Worm (Caenorhabditis elegans): ENCODE measurements around the gene srg-1.

DNA sequence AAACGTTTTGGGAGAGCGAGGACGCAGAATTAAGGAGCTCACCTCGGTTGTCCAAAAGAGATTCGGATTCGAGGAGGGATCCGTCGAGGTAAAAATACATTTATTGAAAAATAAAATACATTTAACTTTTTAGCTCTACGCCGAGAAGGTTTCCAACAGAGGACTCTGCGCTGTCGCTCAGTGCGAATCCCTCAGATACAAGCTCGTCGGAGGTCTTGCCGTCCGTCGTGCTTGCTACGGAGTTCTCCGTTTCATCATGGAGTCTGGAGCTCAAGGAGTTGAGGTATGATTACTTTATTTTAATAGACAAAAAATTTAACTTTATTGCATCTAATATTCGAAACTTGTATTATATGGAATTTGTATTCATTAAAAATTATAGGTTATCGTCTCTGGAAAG lies 51.1 kb downstream of the srg-1 start:
- TF ChIP-seq nhr-25 (tag; optimal IDR thresholded peaks at IDR 0.05) (no peak), aly-2 (tag; optimal IDR thresholded peaks at IDR 0.05) (no peak), ZK546.5 (tag; optimal IDR thresholded peaks at IDR 0.05) (no peak), nhr-76 (tag; optimal IDR thresholded peaks at IDR 0.05) (no peak), snpc-4 (tag; optimal IDR thresholded peaks at IDR 0.05) (no peak), jun-1 (tag; optimal IDR thresholded peaks at IDR 0.05) (no peak), daf-12 (tag; optimal IDR thresholded peaks at IDR 0.05) (no peak), ama-1 (optimal IDR thresholded peaks at IDR 0.05) (no peak), nhr-28 (tag; optimal IDR thresholded peaks at IDR 0.05) (no peak), elt-3 (tag; optimal IDR thresholded peaks at IDR 0.05) (no peak)
